Worm (Caenorhabditis elegans): Measurements from ENCODE around the gene F41H10.2.

DNA sequence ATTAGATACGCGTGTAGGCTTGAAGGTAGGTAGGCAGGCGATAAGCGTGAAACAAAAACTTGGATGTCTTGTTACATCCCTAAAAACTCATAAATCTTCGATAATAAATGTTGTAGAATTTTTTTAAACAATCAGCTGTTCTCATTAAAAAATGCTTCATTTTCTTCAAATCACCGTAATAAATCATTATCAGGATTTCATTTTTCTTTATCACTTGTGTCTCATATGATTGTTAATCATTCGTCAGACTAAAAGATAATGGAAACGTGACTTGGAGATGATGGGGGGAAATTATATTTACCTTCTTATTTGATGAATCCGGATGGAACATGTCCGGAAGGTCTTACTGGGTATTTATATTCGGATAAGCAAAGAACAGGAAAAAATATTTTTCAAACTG is 48.0 kb upstream of the F41H10.2 start:
- no peak for TF ChIP-seq ctbp-1 (GFP tag; IDR thresholded peaks at IDR 0.05)
- TF ChIP-seq fos-1 (tag; optimal IDR thresholded peaks at IDR 0.05) = no peak
- no peak for TF ChIP-seq nhr-25 (tag; optimal IDR thresholded peaks at IDR 0.05; ENCODE audit: borderline replicate concordance, insufficient read depth)
- no peak for TF ChIP-seq zip-2 (tag; optimal IDR thresholded peaks at IDR 0.05)
- TF ChIP-seq nhr-237 (tag; optimal IDR thresholded peaks at IDR 0.05) = no peak
- TF ChIP-seq nhr-102 (tag; optimal IDR thresholded peaks at IDR 0.05) = no peak
- no peak for TF ChIP-seq ama-1 (optimal IDR thresholded peaks at IDR 0.05)
- no peak for TF ChIP-seq egl-27 (tag; optimal IDR thresholded peaks at IDR 0.05)

Measured in whole organism, L4 larva.